Fruit fly (Drosophila melanogaster): ENCODE data around the gene CG6171.

The CG6171 gene

dm6 chr3R:15346018-15346383, 17.7 kb downstream of the CG6171 start, which contains the start of the genes Surf4 and CG31301 (continued):
- TF ChIP-seq CG33557 (GFP tag; optimal IDR thresholded peaks at IDR 0.05) (no peak), gsb (GFP tag; IDR thresholded peaks at IDR 0.05) (no peak), Sry-δ (GFP tag; optimal IDR thresholded peaks at IDR 0.05) (peak; percentile 51), Sox102F (GFP tag; optimal IDR thresholded peaks at IDR 0.05) (no peak), peb (GFP tag; IDR thresholded peaks at IDR 0.05) (no peak), CG12942 (GFP tag; optimal IDR thresholded peaks at IDR 0.05) (no peak), CG3726 (GFP tag; IDR thresholded peaks at IDR 0.05) (no peak), Ptx1 (GFP tag; IDR thresholded peaks at IDR 0.05) (no peak), CG43689 (GFP tag; IDR thresholded peaks at IDR 0.05) (no peak), Tbp (GFP tag; optimal IDR thresholded peaks at IDR 0.05) (no peak), CG42726 (GFP tag; IDR thresholded peaks at IDR 0.05; ENCODE audit: partially characterized antibody) (peak; percentile 29; the same call in 1 of the 2 replicates), CG14860 (GFP tag; IDR thresholded peaks at IDR 0.05; ENCODE audit: partially characterized antibody) (peak; percentile 68; the same call in 2 of the 3 replicates), gcm (GFP tag; optimal IDR thresholded peaks at IDR 0.05) (no peak), fu2 (GFP tag; optimal IDR thresholded peaks at IDR 0.05) (no peak), CG8281 (tag; optimal IDR thresholded peaks at IDR 0.05) (no peak), Dref (GFP tag; IDR thresholded peaks at IDR 0.05) (peak; percentile 91), CG34376 (GFP tag; optimal IDR thresholded peaks at IDR 0.05) (peak; percentile 32), Awh (GFP tag; IDR thresholded peaks at IDR 0.05) (no peak), zf30C (GFP tag; optimal IDR thresholded peaks at IDR 0.05) (peak; percentile 30), sna (GFP tag; IDR thresholded peaks at IDR 0.05; ENCODE audit: partially characterized antibody) (peak; percentile 40; the same call in 1 of the 2 replicates), nom (GFP tag; optimal IDR thresholded peaks at IDR 0.05) (no peak), nau (GFP tag; optimal IDR thresholded peaks at IDR 0.05) (no peak), crp (GFP tag; optimal IDR thresholded peaks at IDR 0.05) (peak in 1 of 2 experiments; percentile 52), CG2712 (tag; optimal IDR thresholded peaks at IDR 0.05) (peak; percentile 9), ind (GFP tag; optimal IDR thresholded peaks at IDR 0.05) (no peak), CG7963 (GFP tag; IDR thresholded peaks at IDR 0.05; ENCODE audit: partially characterized antibody) (peak; percentile 76), twi (tag; optimal IDR thresholded peaks at IDR 0.05) (peak; percentile 26), ash1 (GFP tag; optimal IDR thresholded peaks at IDR 0.05) (no peak), z (GFP tag; IDR thresholded peaks at IDR 0.05) (no peak), jing (GFP tag; optimal IDR thresholded peaks at IDR 0.05) (no peak), HLH4C (GFP tag; IDR thresholded peaks at IDR 0.05; ENCODE audit: partially characterized antibody) (peak; percentile 86), B-H2 (GFP tag; optimal IDR thresholded peaks at IDR 0.05) (peak; percentile 10), jigr1 (GFP tag; IDR thresholded peaks at IDR 0.05) (no peak), CG17568 (GFP tag; optimal IDR thresholded peaks at IDR 0.05) (no peak), chif (GFP tag; optimal IDR thresholded peaks at IDR 0.05) (no peak), slp2 (GFP tag; optimal IDR thresholded peaks at IDR 0.05) (no peak), CG6791 (GFP tag; IDR thresholded peaks at IDR 0.05; ENCODE audit: partially characterized antibody) (peak; percentile 90), gsb-n (tag; optimal IDR thresholded peaks at IDR 0.05) (no peak), psq (GFP tag; optimal IDR thresholded peaks at IDR 0.05) (no peak), sens (GFP tag) (peak; percentile 23), mld (GFP tag; IDR thresholded peaks at IDR 0.05; ENCODE audit: partially characterized antibody) (peak; percentile 72; the same call in 1 of the 3 replicates), HLHmδ (GFP tag; optimal IDR thresholded peaks at IDR 0.05) (no peak), Taf1 (GFP tag; IDR thresholded peaks at IDR 0.05) (no peak), Gsc (GFP tag; IDR thresholded peaks at IDR 0.05) (no peak), CG32767 (GFP tag; IDR thresholded peaks at IDR 0.05) (no peak), CG31388 (GFP tag; optimal IDR thresholded peaks at IDR 0.05) (no peak), cwo (GFP tag; optimal IDR thresholded peaks at IDR 0.05) (no peak), CG4730 (GFP tag; IDR thresholded peaks at IDR 0.05) (no peak), sc (optimal IDR thresholded peaks at IDR 0.05) (no peak), sc (GFP tag; optimal IDR thresholded peaks at IDR 0.05) (no peak), CG14050 (GFP tag; IDR thresholded peaks at IDR 0.05) (no peak)

Measured in whole organism, embryonic.